Fruit fly (Drosophila melanogaster) whole organism, prepupa: ENCODE data around the gene Reg-2.

Experiments
- CG10631 ChIP-seq: fragments of 200-800 bp; sonication (Bioruptor generic); optimal IDR thresholded peaks from 2 replicates; lab custom pipeline; 2016; ENCODE audit warnings: missing biosample characterization, missing genetic modification characterization
- CG10669 ChIP-seq: fragments of 200-800 bp; sonication (Bioruptor generic); optimal IDR thresholded peaks from 3 replicates; lab custom pipeline; 2018; ENCODE audit warnings: missing biosample characterization, mild to moderate bottlenecking, missing genetic modification characterization, moderate library complexity
- CG11762 ChIP-seq: fragments of 200-800 bp; sonication (Bioruptor generic); optimal IDR thresholded peaks from 3 replicates; lab custom pipeline; 2016; ENCODE audit warnings: missing biosample characterization, missing genetic modification characterization; ENCODE audit not compliant: insufficient read depth
- CG11902 ChIP-seq: fragments of 200-800 bp; sonication (Bioruptor generic); optimal IDR thresholded peaks from 3 replicates; lab custom pipeline; 2016; ENCODE audit warnings: missing biosample characterization, missing genetic modification characterization
- CG1621 ChIP-seq: fragments of 200-800 bp; sonication (Bioruptor generic); optimal IDR thresholded peaks from 3 replicates; lab custom pipeline; 2018; ENCODE audit warnings: missing biosample characterization, mild to moderate bottlenecking, missing genetic modification characterization
- CG32006 ChIP-seq: fragments of 200-800 bp; sonication (Bioruptor generic); optimal IDR thresholded peaks from 3 replicates; lab custom pipeline; 2017; ENCODE audit warnings: missing biosample characterization, mild to moderate bottlenecking, missing genetic modification characterization
- CG34406 ChIP-seq: fragments of 200-800 bp; sonication (Bioruptor generic); optimal IDR thresholded peaks from 3 replicates; lab custom pipeline; 2016; ENCODE audit warnings: missing biosample characterization, missing genetic modification characterization
- CG3919 ChIP-seq: fragments of 200-800 bp; sonication (Bioruptor generic); optimal IDR thresholded peaks from 3 replicates; lab custom pipeline; 2016; ENCODE audit warnings: missing biosample characterization, missing genetic modification characterization
- CG4318 ChIP-seq: fragments of 200-800 bp; sonication (Bioruptor generic); optimal IDR thresholded peaks from 3 replicates; lab custom pipeline; 2017; ENCODE audit warnings: missing biosample characterization, mild to moderate bottlenecking, missing genetic modification characterization
- CG6163 ChIP-seq: fragments of 200-800 bp; sonication (Bioruptor generic); IDR thresholded peaks from 3 replicates; pipeline ENCODE4 v1.3.6; 2022; ENCODE audit warnings: missing biosample characterization, missing genetic modification characterization
- CG6792 ChIP-seq: fragments of 200-800 bp; sonication (Bioruptor generic); optimal IDR thresholded peaks from 3 replicates; lab custom pipeline; 2016; ENCODE audit warnings: missing biosample characterization, missing genetic modification characterization
- CG6808 ChIP-seq: fragments of 200-800 bp; sonication (Bioruptor generic); optimal IDR thresholded peaks from 3 replicates; lab custom pipeline; 2017; ENCODE audit warnings: missing biosample characterization, missing genetic modification characterization, mild to moderate bottlenecking, moderate library complexity, missing genetic modification reagents
- CG8119 ChIP-seq: fragments of 200-800 bp; sonication (Bioruptor generic); IDR thresholded peaks from 3 replicates; pipeline ENCODE4 v1.3.6; 2022; ENCODE audit warnings: missing biosample characterization, missing genetic modification characterization
- CG8319 ChIP-seq: fragments of 200-800 bp; sonication (Bioruptor generic); optimal IDR thresholded peaks from 3 replicates; lab custom pipeline; 2016; ENCODE audit warnings: missing biosample characterization, missing genetic modification characterization
- CG8632 ChIP-seq: fragments of 200-800 bp; sonication (Bioruptor generic); optimal IDR thresholded peaks from 3 replicates; lab custom pipeline; 2016; ENCODE audit warnings: missing biosample characterization, missing genetic modification characterization
- CG9139 ChIP-seq: fragments of 200-800 bp; sonication (Bioruptor generic); optimal IDR thresholded peaks from 3 replicates; lab custom pipeline; 2017; ENCODE audit warnings: missing biosample characterization, mild to moderate bottlenecking, missing genetic modification characterization
- Eip78C ChIP-seq: fragments of 200-800 bp; sonication (Bioruptor generic); peaks from one replicate; lab custom pipeline; 2016; ENCODE audit warnings: missing biosample characterization, missing genetic modification characterization
- Eip93F ChIP-seq: fragments of 200-800 bp; sonication (Bioruptor generic); optimal IDR thresholded peaks from 2 replicates; lab custom pipeline; 2016; ENCODE audit warnings: missing biosample characterization, mild to moderate bottlenecking, missing genetic modification characterization
- Gug ChIP-seq: fragments of 200-800 bp; sonication (Bioruptor generic); IDR thresholded peaks from 2 replicates; pipeline ENCODE4 v1.3.6; 2022; ENCODE audit warnings: missing biosample characterization, missing genetic modification characterization
- Hr39 ChIP-seq: fragments of 200-800 bp; sonication (Bioruptor generic); optimal IDR thresholded peaks from 2 replicates; lab custom pipeline; 2016; ENCODE audit warnings: missing biosample characterization, missing genetic modification characterization
- Lpt ChIP-seq: fragments of 200-800 bp; sonication (Bioruptor generic); optimal IDR thresholded peaks from 3 replicates; lab custom pipeline; 2016; ENCODE audit warnings: missing biosample characterization, missing genetic modification characterization
- Smox ChIP-seq: fragments of 200-800 bp; sonication (Bioruptor generic); optimal IDR thresholded peaks from 3 replicates; lab custom pipeline; 2016; ENCODE audit warnings: missing biosample characterization, missing genetic modification characterization
- Sox102F ChIP-seq: fragments of 200-800 bp; sonication (Bioruptor generic); optimal IDR thresholded peaks from 2 replicates; lab custom pipeline; 2016; ENCODE audit warnings: missing biosample characterization, mild to moderate bottlenecking, missing genetic modification characterization
- acj6 ChIP-seq: fragments of 200-800 bp; sonication (Bioruptor generic); optimal IDR thresholded peaks from 3 replicates; lab custom pipeline; 2016; ENCODE audit warnings: missing biosample characterization, missing genetic modification characterization
- dsx ChIP-seq: fragments of 200-800 bp; optimal IDR thresholded peaks from 3 replicates; lab custom pipeline; 2019; ENCODE audit warnings: missing biosample characterization, mild to moderate bottlenecking, missing genetic modification characterization, moderate library complexity; ENCODE audit not compliant: poor library complexity, severe bottlenecking
- eg ChIP-seq: fragments of 200-800 bp; sonication (Bioruptor generic); IDR thresholded peaks from 3 replicates; pipeline ENCODE4 v1.3.6; 2022; ENCODE audit warnings: missing biosample characterization, missing genetic modification characterization
- esn ChIP-seq: fragments of 200-800 bp; sonication (Bioruptor generic); optimal IDR thresholded peaks from 2 replicates; lab custom pipeline; 2016; ENCODE audit warnings: missing biosample characterization, mild to moderate bottlenecking, missing genetic modification characterization, moderate library complexity
- fd59A ChIP-seq: fragments of 200-800 bp; sonication (Bioruptor generic); optimal IDR thresholded peaks from 2 replicates; lab custom pipeline; 2017; ENCODE audit warnings: missing biosample characterization, mild to moderate bottlenecking, missing genetic modification characterization, missing genetic modification reagents
- fd85E ChIP-seq: fragments of 200-800 bp; sonication (Bioruptor generic); optimal IDR thresholded peaks from 3 replicates; lab custom pipeline; 2016; ENCODE audit warnings: missing biosample characterization, missing genetic modification characterization
- fkh ChIP-seq: fragments of 200-800 bp; sonication (Bioruptor generic); optimal IDR thresholded peaks from 3 replicates; lab custom pipeline; 2017; ENCODE audit warnings: missing biosample characterization, mild to moderate bottlenecking, missing genetic modification characterization, moderate library complexity
- net ChIP-seq: fragments of 200-800 bp; sonication (Bioruptor generic); optimal IDR thresholded peaks from 3 replicates; lab custom pipeline; 2016; ENCODE audit warnings: missing biosample characterization, missing genetic modification characterization
- pdm3 ChIP-seq: fragments of 200-800 bp; sonication (Bioruptor generic); optimal IDR thresholded peaks from 3 replicates; lab custom pipeline; 2016; ENCODE audit warnings: missing biosample characterization, missing genetic modification characterization
- salr ChIP-seq, 2 experiments: fragments of 200-800 bp; sonication (Bioruptor generic); optimal IDR thresholded peaks; 3 replicates each; lab custom pipeline; 2016 to 2018; ENCODE audit warnings: missing biosample characterization in 2 of 2, missing genetic modification characterization in 2 of 2, mild to moderate bottlenecking in 1 of 2
- ss ChIP-seq, 2 experiments: fragments of 200-800 bp; sonication (Bioruptor generic); optimal IDR thresholded peaks; 2 replicates in 1 of 2; 3 replicates in 1 of 2; lab custom pipeline; 2017 to 2018; ENCODE audit warnings: mild to moderate bottlenecking in 2 of 2, missing biosample characterization in 2 of 2, missing genetic modification characterization in 2 of 2, moderate library complexity in 1 of 2
- svp ChIP-seq: fragments of 200-800 bp; sonication (Bioruptor generic); peaks from one replicate; lab custom pipeline; 2016; ENCODE audit warnings: missing biosample characterization, missing genetic modification characterization
- vri ChIP-seq: fragments of 200-800 bp; sonication (Bioruptor generic); optimal IDR thresholded peaks from 3 replicates; lab custom pipeline; 2016; ENCODE audit warnings: missing biosample characterization, mild to moderate bottlenecking, missing genetic modification characterization

Reg-2 gene

DNA sequence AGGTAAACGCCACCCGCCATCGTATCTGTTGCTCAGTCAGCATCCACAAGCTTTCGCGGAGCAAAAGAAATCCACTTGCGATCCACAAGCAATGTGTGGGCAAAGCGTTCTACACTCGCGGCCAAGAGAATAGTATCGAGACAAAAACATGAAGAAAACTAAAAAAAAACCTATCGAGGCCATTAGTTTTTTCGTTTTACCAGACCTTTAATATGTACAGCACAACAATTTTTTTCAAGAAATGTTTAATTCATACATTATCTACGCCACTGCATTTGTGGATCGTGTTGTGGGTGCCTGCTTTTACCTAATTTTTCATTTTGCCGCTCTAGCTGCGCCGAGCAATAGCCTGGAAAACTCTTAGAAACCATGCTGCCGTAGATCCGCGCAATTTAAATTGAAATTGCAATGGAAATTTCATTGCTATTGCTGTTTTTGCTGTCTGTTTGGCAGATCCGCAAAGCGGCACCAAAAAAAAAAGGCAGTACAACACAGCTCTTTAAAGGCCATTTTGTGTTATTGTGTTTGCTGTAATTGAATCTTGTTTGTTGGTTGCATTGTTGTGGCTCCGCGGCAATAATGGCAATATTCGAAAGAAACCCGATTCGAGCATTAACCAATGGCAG is 43.3 kb downstream of the Reg-2 start (continued):
- peak; percentile 63 for TF ChIP-seq CG4318 (GFP tag; lab: Kevin White, UChicago)
- peak; percentile 85 for TF ChIP-seq CG32006
- TF ChIP-seq salr (GFP tag; optimal IDR thresholded peaks at IDR 0.05; lab: Kevin White, UChicago): peak; percentile 2 to 58
- TF ChIP-seq Hr39: peak; percentile 33
- TF ChIP-seq dsx (GFP tag; lab: Kevin White, UChicago): no peak
- peak; percentile 83 for TF ChIP-seq svp (GFP tag; lab: Kevin White, UChicago)
- TF ChIP-seq CG1621 (tag; lab: Kevin White, UChicago): no peak
- peak; percentile 42 for TF ChIP-seq CG6792
- TF ChIP-seq vri (GFP tag; lab: Kevin White, UChicago): no peak
- peak; percentile 31 for TF ChIP-seq CG8319
- TF ChIP-seq CG8632 (GFP tag; lab: Kevin White, UChicago): peak; percentile 28
- TF ChIP-seq esn (GFP tag; lab: Kevin White, UChicago): peak; percentile 6
- peak; percentile 63 for TF ChIP-seq CG3919 (GFP tag; lab: Kevin White, UChicago)
- peak; percentile 30 for TF ChIP-seq CG10631 (GFP tag; lab: Kevin White, UChicago)
- peak; percentile 61 for TF ChIP-seq CG11762 (GFP tag; lab: Kevin White, UChicago)

DNA sequence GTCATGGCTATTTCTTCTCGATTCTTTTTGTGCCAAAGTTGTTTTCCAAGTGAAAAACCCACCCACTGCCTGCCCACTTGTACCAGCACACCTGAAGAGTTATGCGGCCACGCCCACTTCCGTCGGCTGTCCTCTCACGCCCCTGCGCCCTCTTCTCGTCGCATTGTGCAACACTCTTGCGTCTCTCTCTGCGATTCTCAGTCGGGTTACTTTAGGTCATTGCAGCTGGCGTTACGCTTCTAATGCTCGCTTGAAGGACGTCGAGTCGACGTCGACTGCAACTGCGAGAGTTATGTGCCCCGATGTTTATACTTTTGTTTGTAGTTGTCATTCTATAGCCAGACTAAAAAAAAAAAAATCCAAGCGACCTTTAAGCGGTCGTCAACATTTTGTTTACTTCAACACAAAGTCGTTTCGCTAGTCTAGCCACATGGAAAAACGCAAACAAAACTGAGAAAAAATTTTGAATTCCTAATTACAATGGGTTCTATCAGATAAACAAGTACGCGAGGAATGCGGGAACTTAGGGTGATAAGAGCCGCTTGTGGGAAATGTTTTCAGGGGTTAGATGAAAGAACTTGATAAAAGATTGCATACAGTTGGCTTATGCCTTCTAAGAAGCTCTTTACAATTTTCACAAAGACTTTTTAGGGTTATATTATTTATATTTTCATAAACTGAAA is 44.5 kb downstream of the Reg-2 start:
- TF ChIP-seq CG34406: no peak
- TF ChIP-seq CG3919 (GFP tag; lab: Kevin White, UChicago): no peak
- 0 out of 3 replicates have a peak, but pooled peaks have one; percentile 27 for TF ChIP-seq CG6163
- peak; percentile 32 for TF ChIP-seq Eip78C
- no peak for TF ChIP-seq ss (GFP tag; optimal IDR thresholded peaks at IDR 0.05; lab: Kevin White, UChicago)
- TF ChIP-seq eg: 0 out of 3 replicates have a peak, but pooled peaks have one; percentile 22
- TF ChIP-seq CG11902 (GFP tag; lab: Kevin White, UChicago): no peak
- peak; percentile 57 for TF ChIP-seq fkh (GFP tag; lab: Kevin White, UChicago)
- no peak for TF ChIP-seq CG6808 (GFP tag; lab: Kevin White, UChicago)
- TF ChIP-seq, all 60 proteins: peak for 4

DNA sequence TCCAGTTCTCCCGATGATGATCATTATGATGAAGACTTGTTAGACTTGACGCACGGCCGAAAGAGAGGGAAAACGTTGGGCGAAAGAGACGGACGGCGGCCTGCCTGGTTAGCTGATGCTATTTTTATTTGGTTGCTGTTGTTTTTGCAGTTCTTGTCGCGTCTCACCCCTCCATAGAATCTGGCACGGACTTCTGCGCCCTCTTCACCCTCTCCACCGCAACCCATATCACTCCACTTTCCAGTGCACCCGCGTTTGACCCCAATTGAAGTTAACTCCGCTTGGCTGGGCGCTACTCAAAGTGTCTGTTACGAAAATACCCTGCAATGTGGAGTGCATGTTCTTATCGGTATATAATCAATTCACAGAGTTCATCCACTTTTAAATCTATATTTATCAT is 45.3 kb downstream of the Reg-2 start:
- TF ChIP-seq Eip78C (peak; percentile 77), CG6163 (0 out of 3 replicates have a peak, but pooled peaks have one; percentile 39), svp (GFP tag; lab: Kevin White, UChicago) (peak; percentile 41), acj6 (GFP tag; lab: Kevin White, UChicago) (no peak)

DNA sequence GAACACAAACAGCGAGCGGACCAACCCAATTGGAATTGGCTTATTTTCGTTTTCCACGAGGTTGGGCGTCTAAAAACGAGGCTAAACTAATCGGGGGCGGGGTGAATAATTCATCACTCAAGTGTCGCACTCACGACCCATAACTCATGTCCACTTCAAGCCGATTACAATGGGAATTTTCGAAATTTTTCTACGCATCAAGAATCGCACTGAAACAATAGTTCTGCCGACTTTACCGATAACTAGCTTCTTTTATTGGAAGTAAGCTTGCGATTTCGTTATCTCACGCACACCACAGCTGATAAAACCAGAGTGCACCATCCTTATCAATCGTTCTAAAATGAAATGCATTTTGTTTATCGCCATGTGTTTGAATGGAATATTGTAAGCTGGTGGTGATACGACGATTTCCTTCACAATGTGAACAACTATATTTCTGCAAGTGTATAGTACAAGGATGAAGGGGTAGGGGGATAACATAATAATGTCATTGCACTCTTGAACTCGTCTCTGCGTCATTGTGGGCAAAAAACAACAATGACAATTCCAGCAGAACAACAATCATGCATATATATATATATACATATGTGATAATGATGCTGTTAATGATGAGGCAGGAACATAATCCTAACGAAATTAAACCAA is 46.9 kb downstream of the Reg-2 start:
- no peak for TF ChIP-seq CG9139
- TF ChIP-seq CG8119 (GFP tag; lab: Robert Waterston, UW): peak; percentile 48; the same call in 1 of the 3 replicates
- peak; percentile 78 for TF ChIP-seq Eip78C
- TF ChIP-seq dsx (GFP tag; lab: Kevin White, UChicago): peak; percentile 7
- no peak for TF ChIP-seq fd85E (GFP tag; lab: Kevin White, UChicago)
- TF ChIP-seq Gug: no peak
- TF ChIP-seq Smox (GFP tag; lab: Kevin White, UChicago): no peak
- TF ChIP-seq CG10669 (GFP tag; lab: Kevin White, UChicago): peak; percentile 17
- no peak for TF ChIP-seq CG1621 (tag; lab: Kevin White, UChicago)
- TF ChIP-seq pdm3 (GFP tag; lab: Kevin White, UChicago): no peak
- TF ChIP-seq Hr39: no peak
- TF ChIP-seq CG8319: no peak
- TF ChIP-seq Lpt (GFP tag; lab: Kevin White, UChicago): peak; percentile 18
- TF ChIP-seq ss (GFP tag; optimal IDR thresholded peaks at IDR 0.05; lab: Kevin White, UChicago): peak in 1 of 2 experiments; percentile 3
- TF ChIP-seq net (GFP tag; lab: Kevin White, UChicago): no peak
- no peak for TF ChIP-seq eg
- no peak for TF ChIP-seq fd59A (GFP tag; lab: Kevin White, UChicago)
- peak; percentile 16 for TF ChIP-seq CG32006
- no peak for TF ChIP-seq CG11762 (GFP tag; lab: Kevin White, UChicago)
- peak; percentile 16 for TF ChIP-seq Eip93F (GFP tag; lab: Kevin White, UChicago)
- TF ChIP-seq Sox102F (GFP tag; lab: Kevin White, UChicago): no peak
- peak; percentile 89 for TF ChIP-seq svp (GFP tag; lab: Kevin White, UChicago)
- TF ChIP-seq CG6808 (GFP tag; lab: Kevin White, UChicago): peak; percentile 10
